5 fruit fly cellular contexts compared by ENCODE assay signal in the genomic region with DNA sequence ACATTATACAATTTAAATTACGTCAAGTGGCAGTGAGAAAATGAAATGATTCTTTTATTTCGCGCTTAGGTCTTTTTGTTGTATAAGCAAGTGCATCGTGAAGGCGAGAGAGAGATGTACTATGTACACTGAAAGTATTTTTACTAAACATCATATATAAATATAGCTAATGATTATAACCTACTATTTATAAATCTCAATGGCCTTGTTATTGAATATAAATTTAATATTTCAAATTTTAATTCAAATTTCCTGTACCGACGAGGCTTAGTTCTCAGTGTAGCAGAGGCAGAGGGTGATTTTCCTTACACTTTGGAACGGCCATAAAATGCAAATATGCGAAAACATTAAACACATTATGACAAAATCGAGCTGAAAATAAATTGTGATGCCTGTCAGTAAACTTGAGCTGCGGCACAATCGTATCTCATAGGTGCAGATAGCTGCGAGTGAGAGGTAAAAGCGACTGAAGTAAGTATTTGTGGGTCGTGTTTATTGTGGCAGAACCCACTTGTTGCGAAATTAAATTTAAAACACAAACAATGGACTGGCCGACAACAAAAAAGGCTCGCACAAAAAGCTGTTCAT.
TF ChIP-seq lines count a peak whose summit lies in the region.

No protein-coding gene starts in this region.

TF ChIP-seq in whole organism, adult, 20 proteins besides CTCF, POLR2A, EP300 and RAD21 (continued from another document):
- peak; percentile 45 for TF ChIP-seq Mnt (GFP tag; optimal IDR thresholded peaks at IDR 0.05; lab: Kevin White, UChicago)
- TF ChIP-seq Hr96 (GFP tag; optimal IDR thresholded peaks at IDR 0.05; lab: Kevin White, UChicago) = peak; percentile 44
- TF ChIP-seq CG7045 (GFP tag; optimal IDR thresholded peaks at IDR 0.05; lab: Kevin White, UChicago) = peak; percentile 88
- peak; percentile 20 for TF ChIP-seq cic (GFP tag; optimal IDR thresholded peaks at IDR 0.05; lab: Kevin White, UChicago)

TF ChIP-seq in whole organism, embryonic, 481 proteins besides CTCF, POLR2A, EP300 and RAD21 (continued from another document and continues in another):
- no peak for TF ChIP-seq cas (GFP tag; IDR thresholded peaks at IDR 0.05; lab: Robert Waterston, UW)
- no peak for TF ChIP-seq ssp (GFP tag; IDR thresholded peaks at IDR 0.05; lab: Robert Waterston, UW)
- TF ChIP-seq CG17186 (GFP tag; optimal IDR thresholded peaks at IDR 0.05; lab: Kevin White, UChicago) = no peak
- TF ChIP-seq cato (GFP tag; optimal IDR thresholded peaks at IDR 0.05; lab: Kevin White, UChicago; ENCODE audit: borderline replicate concordance) = no peak
- TF ChIP-seq CG3847 (GFP tag; IDR thresholded peaks at IDR 0.05; lab: Robert Waterston, UW) = no peak
- TF ChIP-seq CG6791 (GFP tag; IDR thresholded peaks at IDR 0.05; lab: Robert Waterston, UW; ENCODE audit: partially characterized antibody) = no peak
- no peak for TF ChIP-seq CG16813 (GFP tag; IDR thresholded peaks at IDR 0.05; lab: Robert Waterston, UW; ENCODE audit: partially characterized antibody)
- TF ChIP-seq CG4854 (GFP tag; optimal IDR thresholded peaks at IDR 0.05; lab: Kevin White, UChicago) = peak; percentile 3
- TF ChIP-seq CG4617 (GFP tag; optimal IDR thresholded peaks at IDR 0.05; lab: Kevin White, UChicago; ENCODE audit: borderline replicate concordance) = no peak
- no peak for TF ChIP-seq schlank (tag; optimal IDR thresholded peaks at IDR 0.05; lab: Kevin White, UChicago)
- no peak for TF ChIP-seq Rx (GFP tag; IDR thresholded peaks at IDR 0.05; lab: Robert Waterston, UW)
- TF ChIP-seq Xrp1 (GFP tag; IDR thresholded peaks at IDR 0.05; lab: Robert Waterston, UW) = peak; percentile 56
- TF ChIP-seq jigr1 (GFP tag; IDR thresholded peaks at IDR 0.05; lab: Robert Waterston, UW) = no peak
- TF ChIP-seq ash1 (GFP tag; optimal IDR thresholded peaks at IDR 0.05; lab: Kevin White, UChicago) = no peak
- TF ChIP-seq fd96Cb (tag; optimal IDR thresholded peaks at IDR 0.05; lab: Kevin White, UChicago) = peak; percentile 44
- TF ChIP-seq Hr3 (GFP tag; optimal IDR thresholded peaks at IDR 0.05; lab: Kevin White, UChicago) = peak; percentile 25
- TF ChIP-seq CG7963 (GFP tag; IDR thresholded peaks at IDR 0.05; lab: Robert Waterston, UW; ENCODE audit: partially characterized antibody) = no peak
- TF ChIP-seq tin (GFP tag; optimal IDR thresholded peaks at IDR 0.05; lab: Kevin White, UChicago) = peak; percentile 20
- TF ChIP-seq seq (GFP tag; IDR thresholded peaks at IDR 0.05; lab: Robert Waterston, UW) = peak; percentile 23; the same call in 1 of the 2 replicates
- peak; percentile 22 for TF ChIP-seq CG10147 (GFP tag; optimal IDR thresholded peaks at IDR 0.05; lab: Kevin White, UChicago)
- no peak for TF ChIP-seq fru (optimal IDR thresholded peaks at IDR 0.05; lab: Kevin White, UChicago)
- TF ChIP-seq hth (optimal IDR thresholded peaks at IDR 0.05; lab: Kevin White, UChicago) = no peak
- TF ChIP-seq Oli (tag; optimal IDR thresholded peaks at IDR 0.05; lab: Kevin White, UChicago) = peak; percentile 50
- TF ChIP-seq NFAT (GFP tag; IDR thresholded peaks at IDR 0.05; lab: Robert Waterston, UW) = no peak
- TF ChIP-seq chn (GFP tag; optimal IDR thresholded peaks at IDR 0.05; lab: Kevin White, UChicago) = no peak
- peak; percentile 3 for TF ChIP-seq CG13296 (GFP tag; optimal IDR thresholded peaks at IDR 0.05; lab: Kevin White, UChicago)
- peak; percentile 28 for TF ChIP-seq Fer1 (GFP tag; optimal IDR thresholded peaks at IDR 0.05; lab: Kevin White, UChicago)
- TF ChIP-seq CG13775 (GFP tag; optimal IDR thresholded peaks at IDR 0.05; lab: Kevin White, UChicago) = peak; percentile 37
- no peak for TF ChIP-seq Gsc (GFP tag; IDR thresholded peaks at IDR 0.05; lab: Robert Waterston, UW)
- no peak for TF ChIP-seq maf-S (GFP tag; optimal IDR thresholded peaks at IDR 0.05; lab: Kevin White, UChicago)

TF ChIP-seq in whole organism, prepupa, 60 proteins besides CTCF, POLR2A, EP300 and RAD21 (continued from another document and continues in another):
- peak; percentile 77 for TF ChIP-seq cyc (GFP tag; optimal IDR thresholded peaks at IDR 0.05; lab: Kevin White, UChicago)
- TF ChIP-seq spab (GFP tag; optimal IDR thresholded peaks at IDR 0.05; lab: Kevin White, UChicago) = peak; percentile 66
- TF ChIP-seq Sox14 (GFP tag; optimal IDR thresholded peaks at IDR 0.05; lab: Kevin White, UChicago) = peak; percentile 52
- peak; percentile 69 for TF ChIP-seq CG16779 (tag; optimal IDR thresholded peaks at IDR 0.05; lab: Kevin White, UChicago)
- TF ChIP-seq CG3919 (GFP tag; optimal IDR thresholded peaks at IDR 0.05; lab: Kevin White, UChicago) = peak; percentile 83
- TF ChIP-seq CG10631 (GFP tag; optimal IDR thresholded peaks at IDR 0.05; lab: Kevin White, UChicago) = peak; percentile 76
- TF ChIP-seq dsx (GFP tag; optimal IDR thresholded peaks at IDR 0.05; lab: Kevin White, UChicago; ENCODE audit: poor library complexity, severe bottlenecking) = no peak
- peak; percentile 61 for TF ChIP-seq CG6276 (GFP tag; optimal IDR thresholded peaks at IDR 0.05; lab: Kevin White, UChicago)
- TF ChIP-seq vri (GFP tag; optimal IDR thresholded peaks at IDR 0.05; lab: Kevin White, UChicago) = peak; percentile 64
- TF ChIP-seq dac (GFP tag; optimal IDR thresholded peaks at IDR 0.05; lab: Kevin White, UChicago) = peak; percentile 0
- peak; percentile 77 for TF ChIP-seq Sox102F (GFP tag; optimal IDR thresholded peaks at IDR 0.05; lab: Kevin White, UChicago)
- TF ChIP-seq CG6163 (GFP tag; IDR thresholded peaks at IDR 0.05; lab: Robert Waterston, UW) = peak; percentile 86
- TF ChIP-seq pdm3 (GFP tag; optimal IDR thresholded peaks at IDR 0.05; lab: Kevin White, UChicago) = peak; percentile 74
- TF ChIP-seq Eip78C (GFP tag; lab: Kevin White, UChicago) = peak; percentile 95
- TF ChIP-seq Sox15 (GFP tag; optimal IDR thresholded peaks at IDR 0.05; lab: Kevin White, UChicago) = peak; percentile 67
- peak; percentile 86 for TF ChIP-seq eg (GFP tag; IDR thresholded peaks at IDR 0.05; lab: Robert Waterston, UW)
- TF ChIP-seq CG11762 (GFP tag; optimal IDR thresholded peaks at IDR 0.05; lab: Kevin White, UChicago; ENCODE audit: insufficient read depth) = peak; percentile 64
- TF ChIP-seq Ets21C (GFP tag; optimal IDR thresholded peaks at IDR 0.05; lab: Kevin White, UChicago) = peak; percentile 41
- peak; percentile 74 for TF ChIP-seq CG7368 (GFP tag; optimal IDR thresholded peaks at IDR 0.05; lab: Kevin White, UChicago)
- peak; percentile 86 for TF ChIP-seq CG34406 (GFP tag; optimal IDR thresholded peaks at IDR 0.05; lab: Kevin White, UChicago)
- peak; percentile 60 for TF ChIP-seq CG6854 (GFP tag; optimal IDR thresholded peaks at IDR 0.05; lab: Kevin White, UChicago)
- TF ChIP-seq CG31627 (GFP tag; optimal IDR thresholded peaks at IDR 0.05; lab: Kevin White, UChicago) = peak; percentile 59
- TF ChIP-seq CG6792 (GFP tag; optimal IDR thresholded peaks at IDR 0.05; lab: Kevin White, UChicago) = peak; percentile 78
- TF ChIP-seq fd59A (GFP tag; optimal IDR thresholded peaks at IDR 0.05; lab: Kevin White, UChicago) = peak; percentile 54
- TF ChIP-seq acj6 (GFP tag; optimal IDR thresholded peaks at IDR 0.05; lab: Kevin White, UChicago) = peak; percentile 85
- peak; percentile 69 for TF ChIP-seq CG8319 (GFP tag; optimal IDR thresholded peaks at IDR 0.05; lab: Kevin White, UChicago)
- TF ChIP-seq Met (GFP tag; optimal IDR thresholded peaks at IDR 0.05; lab: Kevin White, UChicago) = peak; percentile 83
- TF ChIP-seq Gug (GFP tag; IDR thresholded peaks at IDR 0.05; lab: Robert Waterston, UW) = peak; percentile 84
- TF ChIP-seq CG11294 (GFP tag; IDR thresholded peaks at IDR 0.05; lab: Robert Waterston, UW) = peak; percentile 76
- peak; percentile 84 for TF ChIP-seq CG15336 (GFP tag; IDR thresholded peaks at IDR 0.05; lab: Robert Waterston, UW)
- peak; percentile 48 for TF ChIP-seq Blimp-1 (GFP tag; optimal IDR thresholded peaks at IDR 0.05; lab: Kevin White, UChicago)

TF ChIP-seq in whole organism, pupa, 21 proteins besides CTCF, POLR2A, EP300 and RAD21 (continued from another document):
- TF ChIP-seq Pif1A (GFP tag; optimal IDR thresholded peaks at IDR 0.05; lab: Kevin White, UChicago) = peak; percentile 74
- 0 out of 2 replicates have a peak, but pooled peaks have one; percentile 44 for TF ChIP-seq rn (GFP tag; IDR thresholded peaks at IDR 0.05; lab: Robert Waterston, UW)

TF ChIP-seq in whole organism, wandering third instar larva, 38 proteins besides CTCF, POLR2A, EP300 and RAD21 (continued from another document):
- no peak for TF ChIP-seq dl (GFP tag; optimal IDR thresholded peaks at IDR 0.05; lab: Kevin White, UChicago; ENCODE audit: insufficient read depth in 1 of 2, partially characterized antibody in 2 of 2)
- peak; percentile 79 for TF ChIP-seq brk (GFP tag; optimal IDR thresholded peaks at IDR 0.05; lab: Kevin White, UChicago)
- peak in 1 of 2 experiments; percentile 89 for TF ChIP-seq foxo (GFP tag; optimal IDR thresholded peaks at IDR 0.05; lab: Kevin White, UChicago)
- TF ChIP-seq woc (GFP tag; optimal IDR thresholded peaks at IDR 0.05; lab: Kevin White, UChicago) = peak; percentile 40
- TF ChIP-seq ey (GFP tag; optimal IDR thresholded peaks at IDR 0.05; lab: Kevin White, UChicago) = peak; percentile 64
- peak; percentile 81 for TF ChIP-seq Sp1 (GFP tag; optimal IDR thresholded peaks at IDR 0.05; lab: Kevin White, UChicago)
- no peak for TF ChIP-seq Hr78 (GFP tag; optimal IDR thresholded peaks at IDR 0.05; lab: Kevin White, UChicago)
- peak; percentile 88 for TF ChIP-seq OdsH (GFP tag; optimal IDR thresholded peaks at IDR 0.05; lab: Kevin White, UChicago)
- peak; percentile 59 for TF ChIP-seq dmrt93B (GFP tag; optimal IDR thresholded peaks at IDR 0.05; lab: Kevin White, UChicago)
TF ChIP-seq in whole organism, wandering third instar larva: peak in this region for 20.
